Worm (Caenorhabditis elegans): ENCODE data around the gene far-1.
A peak's percentile ranks its signal among the peaks of the same experiment; 100 is the strongest.

Gene far-1

DNA sequence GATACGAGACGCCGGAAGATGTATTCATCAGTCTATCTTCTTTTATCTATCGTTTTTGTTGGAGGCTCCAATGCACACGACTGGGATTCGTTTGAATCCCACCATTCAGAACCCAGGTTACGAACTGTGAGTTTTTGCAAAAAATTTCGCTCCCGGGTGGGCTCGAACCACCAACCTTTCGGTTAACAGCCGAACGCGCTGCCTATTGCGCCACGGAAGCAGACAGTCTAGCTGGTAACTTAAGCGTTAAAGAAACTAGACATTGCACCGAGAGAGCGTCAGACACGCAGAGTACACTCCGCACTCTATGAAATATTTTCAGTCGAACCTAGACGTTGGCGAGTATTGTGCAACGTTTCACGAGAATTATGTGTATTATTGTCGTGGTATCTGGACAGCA, 23.1 kb upstream of the far-1 start (continued):
- TF ChIP-seq unc-39 (tag; optimal IDR thresholded peaks at IDR 0.05), result no peak
- TF ChIP-seq lsy-2 (tag; optimal IDR thresholded peaks at IDR 0.05), result no peak
- peak; percentile 65 for TF ChIP-seq madf-9 (GFP tag; conservative IDR thresholded peaks at IDR 0.05)
- TF ChIP-seq mdt-29 (GFP tag; IDR thresholded peaks at IDR 0.05), result peak; percentile 54
- no peak for TF ChIP-seq tag-97 (GFP tag; IDR thresholded peaks at IDR 0.05)
- TF ChIP-seq lin-1 (GFP tag; IDR thresholded peaks at IDR 0.05), result 0 out of 2 replicates have a peak, but pooled peaks have one; percentile 16
- no peak for TF ChIP-seq jun-1 (tag; optimal IDR thresholded peaks at IDR 0.05)
- no peak for TF ChIP-seq ztf-7 (tag; optimal IDR thresholded peaks at IDR 0.05)
- peak; percentile 23 for TF ChIP-seq nhr-48 (tag; optimal IDR thresholded peaks at IDR 0.05)
- 0 out of 2 replicates have a peak, but pooled peaks have one; percentile 44 for TF ChIP-seq nhr-41 (GFP tag; IDR thresholded peaks at IDR 0.05)
- TF ChIP-seq mxl-3 (GFP tag; optimal IDR thresholded peaks at IDR 0.05), result peak; percentile 0
- peak; percentile 70 for TF ChIP-seq hmg-1.1 (GFP tag; IDR thresholded peaks at IDR 0.05)
- no peak for TF ChIP-seq aly-2 (tag; optimal IDR thresholded peaks at IDR 0.05)
- no peak for TF ChIP-seq ama-1 (optimal IDR thresholded peaks at IDR 0.05)
- TF ChIP-seq snpc-1.2 (GFP tag; IDR thresholded peaks at IDR 0.05), result peak; percentile 73
- peak; percentile 75 for TF ChIP-seq arid-1 (GFP tag; conservative IDR thresholded peaks at IDR 0.05)
- TF ChIP-seq nhr-111 (GFP tag; optimal IDR thresholded peaks at IDR 0.05), result peak; percentile 59
- peak; percentile 74 for TF ChIP-seq T26A8.4 (GFP tag; IDR thresholded peaks at IDR 0.05)
- no peak for TF ChIP-seq nhr-42 (GFP tag; IDR thresholded peaks at IDR 0.05)
- peak; percentile 35 for TF ChIP-seq T20F7.1 (GFP tag; optimal IDR thresholded peaks at IDR 0.05)
- TF ChIP-seq Y48G9A.11 (GFP tag; IDR thresholded peaks at IDR 0.05), result peak; percentile 82
- peak; percentile 35 for TF ChIP-seq zip-2 (tag; optimal IDR thresholded peaks at IDR 0.05)
- no peak for TF ChIP-seq hlh-30 (tag; optimal IDR thresholded peaks at IDR 0.05; ENCODE audit: insufficient read depth)
- no peak for TF ChIP-seq zfp-2 (tag; optimal IDR thresholded peaks at IDR 0.05)
- no peak for TF ChIP-seq ces-1 (GFP tag; optimal IDR thresholded peaks at IDR 0.05)
- TF ChIP-seq ceh-28 (tag; optimal IDR thresholded peaks at IDR 0.05), result no peak
- peak; percentile 91 for TF ChIP-seq ceh-44 (GFP tag; IDR thresholded peaks at IDR 0.05)
- peak; percentile 68 for TF ChIP-seq ctbp-1 (GFP tag; IDR thresholded peaks at IDR 0.05)
- TF ChIP-seq lin-13 (GFP tag; optimal IDR thresholded peaks at IDR 0.05), result peak; percentile 30
- TF ChIP-seq set-16 (GFP tag; IDR thresholded peaks at IDR 0.05), result peak; percentile 20; the same call in 1 of the 2 replicates
- peak in 1 of 2 experiments; percentile 59 for TF ChIP-seq daf-16 (GFP tag; optimal IDR thresholded peaks at IDR 0.05)
- no peak for TF ChIP-seq daf-16 (tag; optimal IDR thresholded peaks at IDR 0.05)
- TF ChIP-seq fkh-10 (GFP tag; optimal IDR thresholded peaks at IDR 0.05), result no peak
- no peak for TF ChIP-seq attf-4 (tag; optimal IDR thresholded peaks at IDR 0.05)
- TF ChIP-seq duxl-1 (tag; optimal IDR thresholded peaks at IDR 0.05; ENCODE audit: poor library complexity), result peak; percentile 49
- TF ChIP-seq zag-1 (tag; optimal IDR thresholded peaks at IDR 0.05), result no peak
- TF ChIP-seq dve-1 (tag; optimal IDR thresholded peaks at IDR 0.05; ENCODE audit: insufficient read depth), result no peak
- TF ChIP-seq vab-7 (GFP tag; IDR thresholded peaks at IDR 0.05), result peak; percentile 90
- TF ChIP-seq nhr-10 (tag; optimal IDR thresholded peaks at IDR 0.05), result no peak
- TF ChIP-seq unc-62 (GFP tag; optimal IDR thresholded peaks at IDR 0.05 in 1 of 2), result peak in 1 of 2 experiments; percentile 92
- TF ChIP-seq unc-62 (tag; optimal IDR thresholded peaks at IDR 0.05), result no peak
- no peak for TF ChIP-seq ceh-82 (tag; optimal IDR thresholded peaks at IDR 0.05)
- TF ChIP-seq pqm-1 (tag; optimal IDR thresholded peaks at IDR 0.05), result no peak
- peak; percentile 22 for TF ChIP-seq snpc-4 (tag; optimal IDR thresholded peaks at IDR 0.05)
- peak; percentile 73 for TF ChIP-seq tra-1 (GFP tag; IDR thresholded peaks at IDR 0.05)
- no peak for TF ChIP-seq F10B5.3 (tag; optimal IDR thresholded peaks at IDR 0.05)
- TF ChIP-seq sdz-12 (GFP tag; optimal IDR thresholded peaks at IDR 0.05), result no peak
- no peak for TF ChIP-seq lin-15B (tag; optimal IDR thresholded peaks at IDR 0.05)
- peak; percentile 26 for TF ChIP-seq Y5F2A.4 (GFP tag; optimal IDR thresholded peaks at IDR 0.05)
- TF ChIP-seq cey-2 (tag; optimal IDR thresholded peaks at IDR 0.05; ENCODE audit: borderline replicate concordance, insufficient read depth), result no peak
- peak; percentile 77; the same call in 1 of the 2 replicates for TF ChIP-seq Y105C5A.15 (GFP tag; IDR thresholded peaks at IDR 0.05)
- no peak for TF ChIP-seq nhr-6 (tag; optimal IDR thresholded peaks at IDR 0.05)

Measured in whole organism, L4 larva.